Worm (Caenorhabditis elegans) whole organism, L1 larva: Measurements from ENCODE around the gene Y59A8B.21.

Source experiments
- ceh-82 ChIP-seq, 3 experiments: fragments of 150-350 bp in 1 of 3; sonication (generic microtip) in 2 of 3; optimal IDR thresholded peaks; 2 replicates each; lab custom pipeline; 2014 to 2017; ENCODE audit warnings: missing biosample characterization in 3 of 3, missing genetic modification characterization in 3 of 3
- mef-2 ChIP-seq: fragments of 150-350 bp; optimal IDR thresholded peaks from 2 replicates; lab custom pipeline; 2014; ENCODE audit warnings: missing biosample characterization, missing genetic modification characterization
- nhr-20 ChIP-seq: sonication (generic microtip); optimal IDR thresholded peaks from 2 replicates; lab custom pipeline; 2016; ENCODE audit warnings: mild to moderate bottlenecking, missing genetic modification characterization, missing compliant biosample characterization
- unc-62 ChIP-seq: fragments of 150-350 bp; optimal IDR thresholded peaks from 2 replicates; lab custom pipeline; 2014; ENCODE audit warnings: missing biosample characterization, missing genetic modification reagents, missing genetic modification characterization
- unc-86 ChIP-seq: sonication (generic microtip); optimal IDR thresholded peaks from 2 replicates; lab custom pipeline; 2016; ENCODE audit warnings: missing genetic modification characterization, missing compliant biosample characterization

- TF ChIP-seq unc-86 (no peak), ceh-82 (tag; optimal IDR thresholded peaks at IDR 0.05; lab: Kevin White, UChicago) (no peak), unc-62 (GFP tag; lab: Kevin White, UChicago) (no peak), mef-2 (tag; lab: Kevin White, UChicago) (no peak), nhr-20 (tag; lab: Kevin White, UChicago) (no peak)
Measured at ce11 chrV:18043271-18043670, 57.2 kb downstream of the Y59A8B.21 start, which contains the start of gene ebp-1.
